Worm (Caenorhabditis elegans) whole organism, L4/young adult: Measurements from ENCODE around the gene srxa-1.

ENCODE experiments used
- dao-5 ChIP-seq: sonication (generic microtip); optimal IDR thresholded peaks from 2 replicates; lab custom pipeline; 2016; ENCODE audit warnings: missing genotype, missing genetic modification characterization, moderate library complexity, missing compliant biosample characterization
- him-1 ChIP-seq: sonication (generic microtip); optimal IDR thresholded peaks from 2 replicates; lab custom pipeline; 2016; ENCODE audit warnings: missing genotype, missing genetic modification reagents, missing genetic modification characterization, missing compliant biosample characterization

DNA sequence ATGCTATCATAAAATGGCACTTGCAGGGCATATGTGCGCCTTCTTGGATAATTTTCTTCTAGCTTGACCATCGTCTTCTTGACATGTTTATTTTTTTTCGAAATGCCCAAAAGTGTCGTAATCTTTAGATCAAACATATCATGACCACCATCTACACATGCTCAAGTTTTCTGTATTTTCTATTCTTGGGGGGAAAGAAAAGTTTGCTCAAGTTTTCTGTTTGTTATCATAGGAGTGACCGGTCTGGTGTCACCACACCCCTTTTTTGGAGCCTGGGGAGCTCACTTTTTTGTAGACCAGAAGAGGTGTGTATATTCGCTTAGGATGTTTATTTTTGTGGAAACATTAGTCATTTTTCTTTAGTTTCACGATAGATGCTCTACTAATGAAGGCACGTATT is 46.5 kb upstream of the srxa-1 start, which contains the start of gene klf-2:
- TF ChIP-seq him-1 (tag; lab: Kevin White, UChicago) = no peak
- no peak for TF ChIP-seq dao-5 (tag; lab: Kevin White, UChicago)
